Fruit fly (Drosophila melanogaster) whole organism, embryonic: Measurements from ENCODE around the gene Acp32CD.

Experiments
- BEAF-32 ChIP-seq: fragments of 200-800 bp; sonication (Bioruptor generic); optimal IDR thresholded peaks from 3 replicates; lab custom pipeline; 2017; ENCODE audit warnings: missing biosample characterization, missing genetic modification characterization, mild to moderate bottlenecking, moderate library complexity, missing genetic modification reagents
- Bgb ChIP-seq: fragments of 200-800 bp; sonication (Bioruptor generic); IDR thresholded peaks from 2 replicates; pipeline ENCODE4 v1.3.6; 2022; ENCODE audit warnings: missing biosample characterization, missing genetic modification characterization; ENCODE audit not compliant: partially characterized antibody
- CG12769 ChIP-seq: fragments of 200-800 bp; sonication (Bioruptor generic); optimal IDR thresholded peaks from 2 replicates; lab custom pipeline; 2019; ENCODE audit warnings: missing biosample characterization, mild to moderate bottlenecking, missing genetic modification characterization, moderate library complexity
- CG15514 ChIP-seq: fragments of 200-800 bp; sonication (Bioruptor generic); optimal IDR thresholded peaks from 3 replicates; lab custom pipeline; 2017; ENCODE audit warnings: missing biosample characterization, missing genetic modification characterization, mild to moderate bottlenecking, moderate library complexity, missing genetic modification reagents
- CG1792 ChIP-seq: fragments of 200-800 bp; sonication (Bioruptor generic); optimal IDR thresholded peaks from 2 replicates; lab custom pipeline; 2016; ENCODE audit warnings: missing biosample characterization, missing genetic modification characterization
- CG1832 ChIP-seq: fragments of 200-800 bp; sonication (Bioruptor generic); optimal IDR thresholded peaks from 2 replicates; lab custom pipeline; 2017; ENCODE audit warnings: missing biosample characterization, mild to moderate bottlenecking, missing genetic modification characterization, inconsistent platforms
- CG18764 ChIP-seq: fragments of 200-800 bp; sonication (Bioruptor generic); optimal IDR thresholded peaks from 3 replicates; lab custom pipeline; 2016; ENCODE audit warnings: missing biosample characterization, missing genetic modification characterization
- CG2116 ChIP-seq: fragments of 200-800 bp; sonication (Bioruptor generic); optimal IDR thresholded peaks from 3 replicates; lab custom pipeline; 2018; ENCODE audit warnings: missing biosample characterization, mild to moderate bottlenecking, missing genetic modification characterization
- CG3281 ChIP-seq: fragments of 200-800 bp; sonication (Bioruptor generic); optimal IDR thresholded peaks from 3 replicates; lab custom pipeline; 2017; ENCODE audit warnings: missing biosample characterization, mild to moderate bottlenecking, missing genetic modification characterization
- CG3995 ChIP-seq: fragments of 200-800 bp; sonication (Bioruptor generic); optimal IDR thresholded peaks from 3 replicates; lab custom pipeline; 2016; ENCODE audit warnings: missing biosample characterization, missing genetic modification characterization
- CG42726 ChIP-seq: fragments of 200-800 bp; sonication (Bioruptor generic); IDR thresholded peaks from 2 replicates; pipeline ENCODE4 v1.3.6; 2022; ENCODE audit warnings: missing biosample characterization, missing genetic modification characterization; ENCODE audit not compliant: partially characterized antibody
- CG4360 ChIP-seq: fragments of 200-800 bp; sonication (Bioruptor generic); IDR thresholded peaks from 2 replicates; pipeline ENCODE4 v1.3.6; 2022; ENCODE audit warnings: missing biosample characterization, missing genetic modification characterization
- CG6791 ChIP-seq: fragments of 200-800 bp; sonication (Bioruptor generic); IDR thresholded peaks from 3 replicates; pipeline ENCODE4 v1.3.6; 2022; ENCODE audit warnings: missing biosample characterization, missing genetic modification characterization; ENCODE audit not compliant: partially characterized antibody
- CG9437 ChIP-seq: fragments of 200-800 bp; sonication (Bioruptor generic); optimal IDR thresholded peaks from 2 replicates; lab custom pipeline; 2018; ENCODE audit warnings: missing biosample characterization, mild to moderate bottlenecking, missing genetic modification characterization
- CG9727 ChIP-seq: fragments of 200-800 bp; sonication (Bioruptor generic); optimal IDR thresholded peaks from 3 replicates; lab custom pipeline; 2017; ENCODE audit warnings: missing biosample characterization, mild to moderate bottlenecking, missing genetic modification characterization
- CG9797 ChIP-seq: fragments of 200-800 bp; sonication (Bioruptor generic); optimal IDR thresholded peaks from 3 replicates; lab custom pipeline; 2018; ENCODE audit warnings: missing biosample characterization, mild to moderate bottlenecking, missing genetic modification characterization
- CTCF ChIP-seq: fragments of 200-800 bp; sonication (Bioruptor generic); optimal IDR thresholded peaks from 2 replicates; lab custom pipeline; 2017; ENCODE audit warnings: missing biosample characterization, mild to moderate bottlenecking, missing genetic modification characterization, moderate library complexity
- CoRest ChIP-seq: fragments of 200-800 bp; sonication (Bioruptor generic); optimal IDR thresholded peaks from 3 replicates; lab custom pipeline; 2018; ENCODE audit warnings: missing biosample characterization, mild to moderate bottlenecking, missing genetic modification characterization, moderate library complexity
- CrebB ChIP-seq: fragments of 200-800 bp; sonication (Bioruptor generic); optimal IDR thresholded peaks from 3 replicates; lab custom pipeline; 2018; ENCODE audit warnings: missing biosample characterization, mild to moderate bottlenecking, missing genetic modification characterization
- Dbx ChIP-seq: fragments of 200-800 bp; sonication (Bioruptor generic); IDR thresholded peaks from 3 replicates; pipeline ENCODE4 v1.3.6; 2022; ENCODE audit warnings: missing biosample characterization, missing genetic modification characterization
- Dll ChIP-seq: fragments of 200-800 bp; sonication (Bioruptor generic); IDR thresholded peaks from 4 replicates; pipeline ENCODE4 v1.3.6; 2022; ENCODE audit warnings: missing biosample characterization, missing genetic modification characterization; ENCODE audit not compliant: partially characterized antibody
- Dref ChIP-seq: fragments of 200-800 bp; sonication (Bioruptor generic); IDR thresholded peaks from 2 replicates; pipeline ENCODE4 v1.3.6; 2022; ENCODE audit warnings: missing biosample characterization, missing genetic modification characterization
- E2f2 ChIP-seq: fragments of 200-800 bp; sonication (Bioruptor generic); IDR thresholded peaks from 2 replicates; pipeline ENCODE4 v1.3.6; 2022; ENCODE audit warnings: missing biosample characterization, missing genetic modification characterization
- Gug ChIP-seq: fragments of 200-800 bp; sonication (Bioruptor generic); IDR thresholded peaks from 4 replicates; pipeline ENCODE4 v1.3.6; 2022; ENCODE audit warnings: missing biosample characterization, missing genetic modification characterization
- HHEX ChIP-seq: fragments of 200-800 bp; sonication (Bioruptor generic); optimal IDR thresholded peaks from 3 replicates; lab custom pipeline; 2017; ENCODE audit warnings: missing biosample characterization, mild to moderate bottlenecking, missing genetic modification characterization, missing genetic modification reagents
- HLH3B ChIP-seq: fragments of 200-800 bp; sonication (Bioruptor generic); IDR thresholded peaks from 2 replicates; pipeline ENCODE4 v1.3.6; 2022; ENCODE audit warnings: missing biosample characterization, missing genetic modification characterization
- HLH4C ChIP-seq: fragments of 200-800 bp; sonication (Bioruptor generic); IDR thresholded peaks from 3 replicates; pipeline ENCODE4 v1.3.6; 2022; ENCODE audit warnings: missing biosample characterization, missing genetic modification characterization; ENCODE audit not compliant: partially characterized antibody
- Max ChIP-seq: fragments of 200-800 bp; sonication (Bioruptor generic); optimal IDR thresholded peaks from 2 replicates; lab custom pipeline; 2016; ENCODE audit warnings: missing biosample characterization, mild to moderate bottlenecking, missing genetic modification characterization
- Nf-YA ChIP-seq: fragments of 200-800 bp; sonication (Bioruptor generic); IDR thresholded peaks from 2 replicates; pipeline ENCODE4 v1.3.6; 2022; ENCODE audit warnings: missing biosample characterization, missing genetic modification characterization
- NfI ChIP-seq: fragments of 200-800 bp; sonication (Bioruptor generic); optimal IDR thresholded peaks from 3 replicates; lab custom pipeline; 2018; ENCODE audit warnings: missing biosample characterization, mild to moderate bottlenecking, missing genetic modification characterization, moderate library complexity
- Pdp1 ChIP-seq, 2 experiments: fragments of 200-800 bp; sonication (Bioruptor generic); optimal IDR thresholded peaks; 3 replicates each; lab custom pipeline; 2016; ENCODE audit warnings: missing biosample characterization in 2 of 2, missing genetic modification characterization in 2 of 2, mild to moderate bottlenecking in 1 of 2, moderate library complexity in 1 of 2
- Poxn ChIP-seq: fragments of 200-800 bp; sonication (Bioruptor generic); IDR thresholded peaks from 2 replicates; pipeline ENCODE4 v1.3.6; 2022; ENCODE audit warnings: missing biosample characterization, missing genetic modification characterization
- Rfx ChIP-seq: fragments of 200-800 bp; sonication (Bioruptor generic); IDR thresholded peaks from 2 replicates; pipeline ENCODE4 v1.3.6; 2022; ENCODE audit warnings: missing biosample characterization, missing genetic modification characterization
- Scr ChIP-seq: fragments of 200-800 bp; sonication (Bioruptor generic); IDR thresholded peaks from 2 replicates; pipeline ENCODE4 v1.3.6; 2022; ENCODE audit warnings: missing biosample characterization, missing genetic modification characterization; ENCODE audit not compliant: partially characterized antibody
- Sry-δ ChIP-seq: fragments of 200-800 bp; sonication (Bioruptor generic); optimal IDR thresholded peaks from 2 replicates; lab custom pipeline; 2016; ENCODE audit warnings: missing biosample characterization, missing genetic modification characterization
- ab ChIP-seq: fragments of 200-800 bp; sonication (Bioruptor generic); optimal IDR thresholded peaks from 2 replicates; lab custom pipeline; 2016; ENCODE audit warnings: missing biosample characterization, missing genetic modification characterization
- ato ChIP-seq: fragments of 200-800 bp; sonication (Bioruptor generic); IDR thresholded peaks from 2 replicates; pipeline ENCODE4 v1.3.6; 2022; ENCODE audit warnings: missing biosample characterization, missing genetic modification characterization; ENCODE audit not compliant: partially characterized antibody
- bab2 ChIP-seq: fragments of 200-800 bp; sonication (Bioruptor generic); optimal IDR thresholded peaks from 2 replicates; lab custom pipeline; 2016; ENCODE audit warnings: missing biosample characterization, missing genetic modification characterization
- crp ChIP-seq, 2 experiments: fragments of 200-800 bp; sonication (Bioruptor generic); optimal IDR thresholded peaks; 2 replicates in 1 of 2; 3 replicates in 1 of 2; lab custom pipeline; 2017; ENCODE audit warnings: missing biosample characterization in 2 of 2, missing genetic modification characterization in 2 of 2, mild to moderate bottlenecking in 1 of 2, moderate library complexity in 1 of 2
- dati ChIP-seq: fragments of 200-800 bp; sonication (Bioruptor generic); IDR thresholded peaks from 2 replicates; pipeline ENCODE4 v1.3.6; 2022; ENCODE audit warnings: missing biosample characterization, missing genetic modification characterization
- dmrt99B ChIP-seq: fragments of 200-800 bp; sonication (Bioruptor generic); optimal IDR thresholded peaks from 2 replicates; lab custom pipeline; 2018; ENCODE audit warnings: missing biosample characterization, mild to moderate bottlenecking, missing genetic modification characterization, moderate library complexity
- fd96Cb ChIP-seq: fragments of 200-800 bp; sonication (Bioruptor generic); optimal IDR thresholded peaks from 2 replicates; lab custom pipeline; 2018; ENCODE audit warnings: missing biosample characterization, mild to moderate bottlenecking, missing genetic modification characterization, moderate library complexity
- gro ChIP-seq: fragments of 200-800 bp; sonication (Bioruptor generic); optimal IDR thresholded peaks from 2 replicates; lab custom pipeline; 2016; ENCODE audit warnings: missing biosample characterization, missing genetic modification characterization
- klu ChIP-seq: fragments of 200-800 bp; sonication (Bioruptor generic); IDR thresholded peaks from 2 replicates; pipeline ENCODE4 v1.3.6; 2022; ENCODE audit warnings: missing biosample characterization, missing genetic modification characterization
- knrl ChIP-seq: fragments of 200-800 bp; sonication (Bioruptor generic); IDR thresholded peaks from 3 replicates; pipeline ENCODE4 v1.3.6; 2022; ENCODE audit warnings: missing biosample characterization, missing genetic modification characterization; ENCODE audit not compliant: partially characterized antibody
- maf-S ChIP-seq: fragments of 200-800 bp; sonication (Bioruptor generic); optimal IDR thresholded peaks from 2 replicates; lab custom pipeline; 2016; ENCODE audit warnings: missing biosample characterization, missing genetic modification characterization
- nerfin-2 ChIP-seq: fragments of 200-800 bp; sonication (Bioruptor generic); IDR thresholded peaks from 2 replicates; pipeline ENCODE4 v1.3.6; 2022; ENCODE audit warnings: missing biosample characterization, missing genetic modification characterization; ENCODE audit not compliant: partially characterized antibody
- pfk ChIP-seq: fragments of 200-800 bp; sonication (Bioruptor generic); optimal IDR thresholded peaks from 2 replicates; lab custom pipeline; 2018; ENCODE audit warnings: missing biosample characterization, mild to moderate bottlenecking, missing genetic modification characterization, moderate library complexity
- sisA ChIP-seq: fragments of 200-800 bp; sonication (Bioruptor generic); IDR thresholded peaks from 2 replicates; pipeline ENCODE4 v1.3.6; 2022; ENCODE audit warnings: missing biosample characterization, missing genetic modification characterization
- sna ChIP-seq: fragments of 200-800 bp; sonication (Bioruptor generic); IDR thresholded peaks from 2 replicates; pipeline ENCODE4 v1.3.6; 2022; ENCODE audit warnings: missing biosample characterization, missing genetic modification characterization; ENCODE audit not compliant: partially characterized antibody

Acp32CD gene

DNA sequence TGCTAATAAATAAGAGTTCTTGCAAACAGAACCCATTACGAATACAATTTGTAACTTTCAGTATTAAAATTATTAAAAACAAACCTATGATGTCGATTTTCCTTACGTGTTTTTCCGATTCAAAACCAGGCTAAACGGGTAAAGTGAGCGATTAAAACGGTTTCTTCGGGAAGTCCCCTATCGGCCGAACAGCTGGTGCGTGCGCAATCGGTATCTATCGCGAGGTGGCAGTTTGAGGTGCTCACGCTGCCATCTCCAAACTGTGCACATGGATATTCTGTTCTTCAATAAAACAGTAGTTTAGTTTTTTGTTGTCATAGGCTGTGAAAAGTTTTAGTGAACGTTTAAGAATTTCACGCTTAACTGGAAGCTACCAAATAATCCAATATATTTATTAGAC lies 26.3 kb upstream of the Acp32CD start, which contains the start of gene TTLL4A (continued):
- peak; percentile 85 for TF ChIP-seq CG9437
- TF ChIP-seq gro = peak; percentile 50
- no peak; the same call in 1 of the 2 replicates for TF ChIP-seq Rfx
- TF ChIP-seq HHEX = no peak
- TF ChIP-seq CTCF (GFP tag; lab: Kevin White, UChicago) = peak; percentile 45
- TF ChIP-seq knrl (GFP tag; lab: Robert Waterston, UW) = peak; percentile 98
- TF ChIP-seq klu (GFP tag; lab: Robert Waterston, UW) = no peak
- peak; percentile 96 for TF ChIP-seq ato (GFP tag; lab: Robert Waterston, UW)
- no peak for TF ChIP-seq Poxn
- no peak for TF ChIP-seq CG12769 (tag; lab: Kevin White, UChicago)
- TF ChIP-seq dmrt99B = no peak
- peak; percentile 99 for TF ChIP-seq CG42726 (GFP tag; lab: Robert Waterston, UW)
- TF ChIP-seq CG9797 = peak; percentile 52
- peak; percentile 21 for TF ChIP-seq CrebB
- TF ChIP-seq BEAF-32 = peak; percentile 97
- peak; percentile 97 for TF ChIP-seq Dll
- peak; percentile 93 for TF ChIP-seq CG15514 (GFP tag; lab: Kevin White, UChicago)
- TF ChIP-seq CG9727 = no peak
- TF ChIP-seq CG18764 = peak; percentile 14
- TF ChIP-seq Bgb (GFP tag; lab: Robert Waterston, UW) = peak; percentile 99
- TF ChIP-seq dati = no peak
- no peak for TF ChIP-seq Nf-YA (GFP tag; lab: Robert Waterston, UW)
- TF ChIP-seq CG4360 (GFP tag; lab: Robert Waterston, UW) = peak; percentile 10; the same call in 1 of the 2 replicates
- peak; percentile 7 for TF ChIP-seq maf-S
- TF ChIP-seq CG1832 (GFP tag; lab: Kevin White, UChicago) = no peak
- peak; percentile 32 for TF ChIP-seq CG3995 (GFP tag; lab: Kevin White, UChicago)
- peak; percentile 7 for TF ChIP-seq bab2 (GFP tag; lab: Kevin White, UChicago)
- TF ChIP-seq Dref (GFP tag; lab: Robert Waterston, UW) = peak; percentile 62
- TF ChIP-seq pfk (GFP tag; lab: Kevin White, UChicago) = no peak
- TF ChIP-seq nerfin-2 (GFP tag; lab: Robert Waterston, UW) = peak; percentile 96
- no peak for TF ChIP-seq HLH3B
- TF ChIP-seq CG6791 (GFP tag; lab: Robert Waterston, UW) = peak; percentile 99
- 0 out of 3 replicates have a peak, but pooled peaks have one; percentile 44 for TF ChIP-seq Dbx (GFP tag; lab: Robert Waterston, UW)
- peak; percentile 3 for TF ChIP-seq CG1792 (GFP tag; lab: Kevin White, UChicago)
- TF ChIP-seq Gug (GFP tag; lab: Robert Waterston, UW) = peak; percentile 52; the same call in 2 of the 4 replicates
- no peak for TF ChIP-seq fd96Cb (tag; lab: Kevin White, UChicago)
- TF ChIP-seq CG2116 (GFP tag; lab: Kevin White, UChicago) = peak; percentile 71
- TF ChIP-seq HLH4C (GFP tag; lab: Robert Waterston, UW) = peak; percentile 95
- peak in 1 of 2 experiments; percentile 9 for TF ChIP-seq Pdp1 (GFP tag; optimal IDR thresholded peaks at IDR 0.05; lab: Kevin White, UChicago)
- no peak for TF ChIP-seq sisA
- TF ChIP-seq crp (GFP tag; optimal IDR thresholded peaks at IDR 0.05; lab: Kevin White, UChicago) = peak; percentile 64 to 94
- peak; percentile 67 for TF ChIP-seq E2f2 (GFP tag; lab: Robert Waterston, UW)
- peak; percentile 97 for TF ChIP-seq sna
- peak; percentile 91 for TF ChIP-seq CoRest (tag; lab: Kevin White, UChicago)
- peak; percentile 98 for TF ChIP-seq Scr (GFP tag; lab: Robert Waterston, UW)
- peak; percentile 96 for TF ChIP-seq Sry-δ (GFP tag; lab: Kevin White, UChicago)
- TF ChIP-seq ab (GFP tag; lab: Kevin White, UChicago) = no peak
- TF ChIP-seq CG3281 (GFP tag; lab: Kevin White, UChicago) = no peak
- peak; percentile 74 for TF ChIP-seq Max
- TF ChIP-seq NfI (GFP tag; lab: Kevin White, UChicago) = no peak
